Worm (Caenorhabditis elegans): Measurements from ENCODE around the gene ZK1010.4.

- no peak for TF ChIP-seq nhr-11 (tag; optimal IDR thresholded peaks at IDR 0.05)
- no peak for TF ChIP-seq alr-1 (tag; optimal IDR thresholded peaks at IDR 0.05)
- TF ChIP-seq ztf-4 (tag; optimal IDR thresholded peaks at IDR 0.05), result no peak
- no peak for TF ChIP-seq skn-1 (tag; optimal IDR thresholded peaks at IDR 0.05)
- no peak for TF ChIP-seq ztf-11 (tag; optimal IDR thresholded peaks at IDR 0.05)
- no peak for TF ChIP-seq dmd-4 (tag; optimal IDR thresholded peaks at IDR 0.05)
- TF ChIP-seq nhr-21 (tag; optimal IDR thresholded peaks at IDR 0.05), result no peak
- no peak for TF ChIP-seq nhr-237 (tag; optimal IDR thresholded peaks at IDR 0.05)
- TF ChIP-seq nhr-23 (tag; optimal IDR thresholded peaks at IDR 0.05), result no peak
Observed at ce11 chrIII:12972398-12972797, 8.5 kb upstream of the ZK1010.4 start, which contains the start of gene bckd-1A.

Measured in whole organism, L2 larva.